Worm (Caenorhabditis elegans) whole organism, L2 larva: ENCODE measurements around the gene nspc-4.

Experiments
- aly-2 ChIP-seq: fragments of 150-350 bp; optimal IDR thresholded peaks from 2 replicates; lab custom pipeline; 2014; ENCODE audit warnings: missing biosample characterization, missing genetic modification characterization
- blmp-1 ChIP-seq: sonication (generic microtip); optimal IDR thresholded peaks from 2 replicates; lab custom pipeline; 2017; ENCODE audit warnings: missing genetic modification characterization, mild to moderate bottlenecking, missing compliant biosample characterization, antibody characterized with exemption, moderate library complexity; ENCODE audit not compliant: insufficient read depth
- elt-3 ChIP-seq: sonication (generic microtip); optimal IDR thresholded peaks from 2 replicates; lab custom pipeline; 2017; ENCODE audit warnings: missing biosample characterization, missing genetic modification characterization
- lsy-2 ChIP-seq, 2 experiments: fragments of 150-350 bp in 1 of 2; sonication (generic microtip) in 1 of 2; optimal IDR thresholded peaks; 2 replicates each; lab custom pipeline; 2014 to 2017; ENCODE audit warnings: missing biosample characterization in 2 of 2, missing genetic modification characterization in 2 of 2
- nhr-237 ChIP-seq: fragments of 150-350 bp; optimal IDR thresholded peaks from 2 replicates; lab custom pipeline; 2014; ENCODE audit warnings: missing biosample characterization, missing genetic modification characterization
- nhr-6 ChIP-seq: fragments of 150-350 bp; optimal IDR thresholded peaks from 2 replicates; lab custom pipeline; 2014; ENCODE audit warnings: missing biosample characterization, missing genetic modification characterization
- nhr-77 ChIP-seq: fragments of 150-350 bp; optimal IDR thresholded peaks from 2 replicates; lab custom pipeline; 2014; ENCODE audit warnings: missing biosample characterization, missing genetic modification characterization
- skn-1 ChIP-seq: sonication (generic microtip); optimal IDR thresholded peaks from 2 replicates; lab custom pipeline; 2017; ENCODE audit warnings: missing biosample characterization, missing genetic modification characterization
- unc-62 ChIP-seq: fragments of 150-350 bp; optimal IDR thresholded peaks from 2 replicates; lab custom pipeline; 2014; ENCODE audit warnings: missing biosample characterization, missing genetic modification reagents, missing genetic modification characterization

DNA sequence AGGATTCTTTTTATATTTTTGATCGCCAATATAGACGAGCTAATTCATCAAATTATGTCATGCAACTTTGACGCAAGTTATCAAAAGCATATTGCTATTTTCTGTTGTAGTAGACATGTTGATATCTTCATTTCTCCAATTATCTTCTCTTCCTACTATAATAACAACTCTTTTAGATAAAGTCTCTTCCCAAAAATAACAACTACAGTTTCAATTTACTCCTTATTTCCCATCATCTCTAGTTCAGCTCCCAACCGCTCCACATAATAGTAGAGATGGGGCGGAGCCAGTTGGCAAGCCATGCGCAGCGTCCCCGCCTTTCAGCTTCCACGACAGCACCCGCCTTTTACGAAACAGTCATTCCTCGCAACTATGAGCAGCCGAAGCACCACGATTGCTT lies 10.2 kb downstream of the nspc-4 start, which contains the start of gene flp-5:
- no peak for TF ChIP-seq nhr-237 (tag; lab: Kevin White, UChicago)
- TF ChIP-seq elt-3 (tag; lab: Kevin White, UChicago), result no peak
- TF ChIP-seq aly-2 (tag; lab: Kevin White, UChicago), result no peak
- TF ChIP-seq skn-1 (tag; lab: Kevin White, UChicago), result no peak
- TF ChIP-seq unc-62, result no peak
- no peak for TF ChIP-seq lsy-2 (tag; optimal IDR thresholded peaks at IDR 0.05; lab: Kevin White, UChicago)
- TF ChIP-seq blmp-1 (tag; lab: Kevin White, UChicago), result no peak
- no peak for TF ChIP-seq nhr-77 (tag; lab: Kevin White, UChicago)
- no peak for TF ChIP-seq nhr-6 (tag; lab: Kevin White, UChicago)
